Worm (Caenorhabditis elegans) whole organism, L1 larva: ENCODE measurements around the gene prdx-2.
A peak's percentile ranks its signal among the peaks of the same experiment; 100 is the strongest.

ENCODE experiments used
- C04F5.9 ChIP-seq: sonication (generic microtip); optimal IDR thresholded peaks from 2 replicates; lab custom pipeline; 2016; ENCODE audit warnings: missing genetic modification characterization, missing compliant biosample characterization
- C16A3.4 ChIP-seq: fragments of 150-350 bp; optimal IDR thresholded peaks from 2 replicates; lab custom pipeline; 2014; ENCODE audit warnings: missing biosample characterization, missing genetic modification characterization
- C34B4.2 ChIP-seq: sonication (generic microtip); optimal IDR thresholded peaks from 2 replicates; lab custom pipeline; 2017; ENCODE audit warnings: mild to moderate bottlenecking, missing genetic modification characterization, missing compliant biosample characterization
- F16B12.6 ChIP-seq: fragments of 150-350 bp; optimal IDR thresholded peaks from 2 replicates; lab custom pipeline; 2014; ENCODE audit warnings: missing biosample characterization, missing genetic modification characterization
- Y116A8C.19 ChIP-seq: sonication (generic microtip); optimal IDR thresholded peaks from 2 replicates; lab custom pipeline; 2016; ENCODE audit warnings: missing compliant biosample characterization, missing genetic modification characterization, borderline replicate concordance
- aha-1 ChIP-seq: fragments of 150-350 bp; optimal IDR thresholded peaks from 2 replicates; lab custom pipeline; 2014; ENCODE audit warnings: missing biosample characterization, missing genetic modification characterization
- alr-1 ChIP-seq: fragments of 200-800 bp; sonication (Bioruptor generic); optimal IDR thresholded peaks from 2 replicates; lab custom pipeline; 2018; ENCODE audit warnings: borderline replicate concordance, mild to moderate bottlenecking, missing genetic modification characterization, missing compliant biosample characterization
- blmp-1 ChIP-seq: fragments of 150-350 bp; optimal IDR thresholded peaks from 2 replicates; lab custom pipeline; 2014; ENCODE audit warnings: missing biosample characterization, missing genetic modification characterization
- ceh-63 ChIP-seq: fragments of 200-800 bp; sonication (Bioruptor generic); optimal IDR thresholded peaks from 2 replicates; lab custom pipeline; 2018; ENCODE audit warnings: mild to moderate bottlenecking, missing genetic modification characterization, missing compliant biosample characterization
- ceh-8 ChIP-seq: fragments of 200-800 bp; sonication (Bioruptor generic); optimal IDR thresholded peaks from 2 replicates; lab custom pipeline; 2018; ENCODE audit warnings: mild to moderate bottlenecking, missing genetic modification characterization, moderate library complexity, missing compliant biosample characterization
- dpl-1 ChIP-seq, 3 experiments: fragments of 150-350 bp in 2 of 3; sonication (generic microtip) in 1 of 3; optimal IDR thresholded peaks; 2 replicates each; lab custom pipeline; 2014 to 2017; ENCODE audit warnings: missing biosample characterization in 3 of 3, missing genetic modification characterization in 3 of 3, missing genetic modification reagents in 3 of 3
- efl-1 ChIP-seq, 4 experiments: fragments of 150-350 bp; optimal IDR thresholded peaks in 3 of 4; peaks in 1 of 4; 1 replicate in 1 of 4; 2 replicates in 3 of 4; lab custom pipeline; 2014; ENCODE audit warnings: missing biosample characterization in 2 of 4, missing genetic modification characterization in 2 of 4, missing genetic modification reagents in 2 of 4
- egl-27 ChIP-seq, 2 experiments: fragments of 150-350 bp in 1 of 2; sonication (generic microtip); optimal IDR thresholded peaks; 3 replicates each; lab custom pipeline; 2017 to 2018; ENCODE audit warnings: missing biosample characterization in 2 of 2, missing genetic modification characterization in 2 of 2, missing genetic modification reagents in 2 of 2
- elt-3 ChIP-seq, 6 experiments: fragments of 150-350 bp in 1 of 6; sonication (generic microtip); optimal IDR thresholded peaks; 2 replicates each; lab custom pipeline; 2017 to 2018; ENCODE audit warnings: missing biosample characterization in 6 of 6, missing genetic modification characterization in 6 of 6, inconsistent platforms in 1 of 6
- ets-5 ChIP-seq: fragments of 200-800 bp; sonication (Bioruptor generic); IDR thresholded peaks from 2 replicates; pipeline ENCODE4 v1.3.6; 2022; ENCODE audit warnings: missing genetic modification characterization, missing compliant biosample characterization
- fkh-10 ChIP-seq: sonication (generic microtip); optimal IDR thresholded peaks from 2 replicates; lab custom pipeline; 2017; ENCODE audit warnings: missing biosample characterization, missing genetic modification reagents, missing genetic modification characterization
- hlh-4 ChIP-seq: sonication (generic microtip); optimal IDR thresholded peaks from 2 replicates; lab custom pipeline; 2016; ENCODE audit warnings: mild to moderate bottlenecking, missing genetic modification characterization, missing compliant biosample characterization
- hpl-2 ChIP-seq: fragments of 150-350 bp; optimal IDR thresholded peaks from 2 replicates; lab custom pipeline; 2014; ENCODE audit warnings: missing biosample characterization, missing genetic modification reagents, missing genetic modification characterization
- lin-13 ChIP-seq: fragments of 150-350 bp; optimal IDR thresholded peaks from 2 replicates; lab custom pipeline; 2014; ENCODE audit warnings: missing biosample characterization, missing genetic modification reagents, missing genetic modification characterization
- lin-15B ChIP-seq: fragments of 150-350 bp; sonication (generic microtip); optimal IDR thresholded peaks from 3 replicates; lab custom pipeline; 2014; ENCODE audit warnings: missing biosample characterization, missing genetic modification characterization
- lin-35 ChIP-seq, 2 experiments: fragments of 150-350 bp; optimal IDR thresholded peaks; 2 replicates each; lab custom pipeline; 2014; ENCODE audit warnings: missing biosample characterization in 2 of 2, missing genetic modification characterization in 2 of 2, missing genetic modification reagents in 2 of 2
- lin-39 ChIP-seq: fragments of 150-350 bp; optimal IDR thresholded peaks from 2 replicates; lab custom pipeline; 2014; ENCODE audit warnings: missing biosample characterization, missing genetic modification reagents, missing genetic modification characterization
- lsy-2 ChIP-seq, 2 experiments: fragments of 150-350 bp; optimal IDR thresholded peaks; 2 replicates each; lab custom pipeline; 2014; ENCODE audit warnings: missing biosample characterization in 2 of 2, missing genetic modification characterization in 2 of 2
- mef-2 ChIP-seq: fragments of 150-350 bp; optimal IDR thresholded peaks from 2 replicates; lab custom pipeline; 2014; ENCODE audit warnings: missing biosample characterization, missing genetic modification characterization
- mep-1 ChIP-seq: fragments of 150-350 bp; optimal IDR thresholded peaks from 2 replicates; lab custom pipeline; 2014; ENCODE audit warnings: missing biosample characterization, missing genetic modification characterization
- nhr-85 ChIP-seq: sonication (generic microtip); peaks from one replicate; lab custom pipeline; 2016; ENCODE audit warnings: missing genetic modification characterization, inconsistent platforms, missing compliant biosample characterization
- pag-3 ChIP-seq: sonication (generic microtip); optimal IDR thresholded peaks from 2 replicates; lab custom pipeline; 2017; ENCODE audit warnings: missing genetic modification characterization, mild to moderate bottlenecking, missing compliant biosample characterization, antibody characterized with exemption, borderline replicate concordance; ENCODE audit not compliant: insufficient read depth
- swsn-7 ChIP-seq: sonication (generic microtip); optimal IDR thresholded peaks from 2 replicates; lab custom pipeline; 2016; ENCODE audit warnings: missing genetic modification characterization, missing compliant biosample characterization
- unc-98 ChIP-seq: fragments of 200-800 bp; sonication (Bioruptor generic); IDR thresholded peaks from 2 replicates; pipeline ENCODE4 v1.3.6; 2022; ENCODE audit warnings: missing genetic modification characterization, missing compliant biosample characterization
- vab-15 ChIP-seq: sonication (generic microtip); optimal IDR thresholded peaks from 2 replicates; lab custom pipeline; 2017; ENCODE audit warnings: missing genotype, mild to moderate bottlenecking, missing genetic modification characterization, missing compliant biosample characterization
- xbp-1 ChIP-seq: sonication (generic microtip); optimal IDR thresholded peaks from 2 replicates; lab custom pipeline; 2016; ENCODE audit warnings: missing genetic modification characterization, missing compliant biosample characterization

The prdx-2 gene

ce11 chrII:5416204-5416764, 38.3 kb downstream of the prdx-2 start, which contains the start of gene EEED8.2:
TSS of gene EEED8.2 (plus strand) at chrII:5416714.
- TF ChIP-seq elt-3 (tag; optimal IDR thresholded peaks at IDR 0.05; lab: Kevin White, UChicago), result peak in 1 of 6 experiments; percentile 2
- TF ChIP-seq blmp-1, result peak; percentile 14
- no peak for TF ChIP-seq unc-98 (GFP tag; lab: Robert Waterston, UW)

- no peak for TF ChIP-seq efl-1 (optimal IDR thresholded peaks at IDR 0.05; lab: Kevin White, UChicago)
- peak in 1 of 2 experiments; percentile 23 for TF ChIP-seq efl-1 (GFP tag; optimal IDR thresholded peaks at IDR 0.05 in 1 of 2; lab: Kevin White, UChicago)
- TF ChIP-seq lin-39, result no peak
Observed at ce11 chrII:5417905-5418304, 39.9 kb downstream of the prdx-2 start.

DNA sequence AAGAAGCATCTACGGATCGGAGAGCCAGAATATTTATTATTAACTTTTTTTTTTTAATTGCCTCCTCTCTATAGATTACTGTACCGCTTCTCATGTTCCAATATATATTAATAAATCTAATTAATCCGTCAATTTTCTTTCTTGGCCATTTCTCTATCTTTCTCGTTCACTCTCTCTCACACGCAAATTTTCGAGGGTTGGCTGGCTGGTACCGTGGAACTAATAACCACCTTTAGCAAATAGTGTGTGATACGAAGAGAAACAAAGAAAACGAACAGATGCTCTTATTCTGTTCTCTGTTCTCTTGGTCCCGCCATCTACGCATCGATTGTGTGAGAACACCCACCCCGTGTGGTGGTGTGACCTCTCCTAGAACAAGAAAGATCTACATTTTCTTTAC, 40.3 kb downstream of the prdx-2 start:
- no peak for TF ChIP-seq C04F5.9 (tag; lab: Kevin White, UChicago)
- TF ChIP-seq lsy-2 (tag; optimal IDR thresholded peaks at IDR 0.05; lab: Kevin White, UChicago), result no peak
- no peak for TF ChIP-seq xbp-1 (tag; lab: Kevin White, UChicago)

- no peak for TF ChIP-seq lin-39
- TF ChIP-seq mep-1 (tag; lab: Kevin White, UChicago), result no peak
- no peak for TF ChIP-seq egl-27 (tag; optimal IDR thresholded peaks at IDR 0.05; lab: Kevin White, UChicago)
- no peak for TF ChIP-seq vab-15 (tag; lab: Kevin White, UChicago)
- no peak for TF ChIP-seq hpl-2 (GFP tag; lab: Kevin White, UChicago)
- no peak for TF ChIP-seq aha-1 (tag; lab: Kevin White, UChicago)
- TF ChIP-seq pag-3 (tag; lab: Kevin White, UChicago), result no peak
- TF ChIP-seq alr-1 (tag; lab: Kevin White, UChicago), result no peak
- TF ChIP-seq ceh-8 (GFP tag; lab: Kevin White, UChicago), result no peak
- no peak for TF ChIP-seq ceh-63 (GFP tag; lab: Kevin White, UChicago)
- no peak for TF ChIP-seq C34B4.2 (tag; lab: Kevin White, UChicago)
- TF ChIP-seq fkh-10 (GFP tag; lab: Kevin White, UChicago), result no peak
- TF ChIP-seq ets-5 (GFP tag; lab: Robert Waterston, UW), result no peak
- TF ChIP-seq nhr-85 (tag; lab: Kevin White, UChicago), result no peak
- no peak for TF ChIP-seq mef-2 (tag; lab: Kevin White, UChicago)
- no peak for TF ChIP-seq swsn-7
Observed at ce11 chrII:5418929-5419328, 40.9 kb downstream of the prdx-2 start, which contains the start of gene EEED8.15. TSS of gene EEED8.15 (plus strand) at chrII:5419229.

DNA sequence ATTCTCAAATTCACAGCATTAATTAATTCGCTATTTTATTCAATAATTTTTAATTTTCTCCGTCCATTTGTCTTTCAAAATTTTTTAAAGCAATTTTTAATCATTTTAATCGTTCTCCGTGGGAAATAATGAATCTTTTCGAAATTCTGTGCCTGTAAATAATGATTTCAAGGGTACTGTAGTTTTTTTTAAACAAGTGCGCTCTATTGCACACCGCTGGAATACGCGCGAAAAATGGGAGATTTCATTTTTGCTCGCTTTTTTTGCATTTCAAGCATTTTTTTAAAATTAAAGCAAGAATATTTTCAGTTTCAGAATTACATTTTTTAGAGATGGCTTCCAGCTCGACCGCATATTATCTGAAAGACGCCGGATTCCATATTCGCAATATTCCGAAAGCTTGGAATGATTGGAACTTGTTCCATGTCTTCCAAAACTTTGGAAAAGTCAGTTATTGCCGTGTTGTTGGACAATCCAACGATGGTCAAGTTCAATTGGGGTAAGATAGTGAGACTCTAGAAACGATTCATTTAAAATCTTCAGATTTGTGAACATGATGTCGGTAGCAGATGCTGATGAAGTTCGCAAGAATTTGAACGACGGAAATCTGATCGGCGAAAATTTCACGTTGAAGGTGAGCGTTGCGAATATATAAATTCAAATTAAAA, 43.1 kb downstream of the prdx-2 start, which contains the start of gene tofu-6:
tofu-6 (plus strand) TSS at position 302 of the 668 bp plus-strand sequence.
- TF ChIP-seq C16A3.4 (tag; lab: Kevin White, UChicago) (peak; percentile 11), dpl-1 (GFP tag; optimal IDR thresholded peaks at IDR 0.05; lab: Kevin White, UChicago) (peak; percentile 55 to 80 (median 62)), Y116A8C.19 (tag; lab: Kevin White, UChicago) (no peak), lin-15B (peak; percentile 10), efl-1 (optimal IDR thresholded peaks at IDR 0.05; lab: Kevin White, UChicago) (peak; percentile 69 to 73), efl-1 (GFP tag; optimal IDR thresholded peaks at IDR 0.05 in 1 of 2; lab: Kevin White, UChicago) (peak; percentile 71 to 95), lin-13 (no peak), lsy-2 (tag; optimal IDR thresholded peaks at IDR 0.05; lab: Kevin White, UChicago) (peak; percentile 64 to 95), lin-35 (GFP tag; optimal IDR thresholded peaks at IDR 0.05; lab: Kevin White, UChicago) (peak; percentile 25 to 85), blmp-1 (peak; percentile 30), hlh-4 (tag; lab: Kevin White, UChicago) (no peak), F16B12.6 (tag; lab: Kevin White, UChicago) (peak; percentile 16), mep-1 (tag; lab: Kevin White, UChicago) (peak; percentile 43)
